Fruit fly (Drosophila melanogaster) whole organism, embryonic: ENCODE measurements around the gene Pif1A.

Experiments used
- Bgb ChIP-seq: fragments of 200-800 bp; sonication (Bioruptor generic); IDR thresholded peaks from 2 replicates; pipeline ENCODE4 v1.3.6; 2022; ENCODE audit warnings: missing biosample characterization, missing genetic modification characterization; ENCODE audit not compliant: partially characterized antibody
- CG10267 ChIP-seq: fragments of 200-800 bp; sonication (Bioruptor generic); optimal IDR thresholded peaks from 2 replicates; lab custom pipeline; 2018; ENCODE audit warnings: missing biosample characterization, mild to moderate bottlenecking, missing genetic modification characterization, moderate library complexity
- CG10321 ChIP-seq: fragments of 200-800 bp; sonication (Bioruptor generic); IDR thresholded peaks from 2 replicates; pipeline ENCODE4 v1.3.6; 2022; ENCODE audit warnings: missing biosample characterization, missing genetic modification characterization
- CG11504 ChIP-seq: fragments of 200-800 bp; sonication (Bioruptor generic); optimal IDR thresholded peaks from 3 replicates; lab custom pipeline; 2019; ENCODE audit warnings: missing biosample characterization, mild to moderate bottlenecking, missing genetic modification characterization, moderate library complexity
- CG13424 ChIP-seq: fragments of 200-800 bp; sonication (Bioruptor generic); optimal IDR thresholded peaks from 2 replicates; lab custom pipeline; 2019; ENCODE audit warnings: missing biosample characterization, mild to moderate bottlenecking, missing genetic modification characterization, moderate library complexity
- CG14710 ChIP-seq: fragments of 200-800 bp; sonication (Bioruptor generic); optimal IDR thresholded peaks from 3 replicates; lab custom pipeline; 2019; ENCODE audit warnings: missing biosample characterization, mild to moderate bottlenecking, missing genetic modification characterization, moderate library complexity
- CG15514 ChIP-seq: fragments of 200-800 bp; sonication (Bioruptor generic); optimal IDR thresholded peaks from 3 replicates; lab custom pipeline; 2017; ENCODE audit warnings: missing biosample characterization, missing genetic modification characterization, mild to moderate bottlenecking, moderate library complexity, missing genetic modification reagents
- CG1602 ChIP-seq: fragments of 200-800 bp; sonication (Bioruptor generic); optimal IDR thresholded peaks from 3 replicates; lab custom pipeline; 2016; ENCODE audit warnings: missing biosample characterization, missing genetic modification characterization
- CG18619 ChIP-seq: fragments of 200-800 bp; sonication (Bioruptor generic); optimal IDR thresholded peaks from 3 replicates; lab custom pipeline; 2017; ENCODE audit warnings: missing biosample characterization, mild to moderate bottlenecking, missing genetic modification characterization
- CG18764 ChIP-seq: fragments of 200-800 bp; sonication (Bioruptor generic); optimal IDR thresholded peaks from 3 replicates; lab custom pipeline; 2016; ENCODE audit warnings: missing biosample characterization, missing genetic modification characterization
- CG2120 ChIP-seq: fragments of 200-800 bp; sonication (Bioruptor generic); optimal IDR thresholded peaks from 3 replicates; lab custom pipeline; 2016; ENCODE audit warnings: missing biosample characterization, missing genetic modification characterization
- CG4360 ChIP-seq: fragments of 200-800 bp; sonication (Bioruptor generic); IDR thresholded peaks from 2 replicates; pipeline ENCODE4 v1.3.6; 2022; ENCODE audit warnings: missing biosample characterization, missing genetic modification characterization
- CG43689 ChIP-seq: fragments of 200-800 bp; sonication (Bioruptor generic); IDR thresholded peaks from 2 replicates; pipeline ENCODE4 v1.3.6; 2022; ENCODE audit warnings: missing biosample characterization, missing genetic modification characterization
- CG6272 ChIP-seq: fragments of 200-800 bp; sonication (Bioruptor generic); IDR thresholded peaks from 2 replicates; pipeline ENCODE4 v1.3.6; 2022; ENCODE audit warnings: missing biosample characterization, missing genetic modification characterization
- CG6654 ChIP-seq: fragments of 200-800 bp; sonication (Bioruptor generic); optimal IDR thresholded peaks from 2 replicates; lab custom pipeline; 2017; ENCODE audit warnings: missing biosample characterization, mild to moderate bottlenecking, missing genetic modification characterization
- CG6689 ChIP-seq: fragments of 200-800 bp; sonication (Bioruptor generic); IDR thresholded peaks from 2 replicates; pipeline ENCODE4 v1.3.6; 2022; ENCODE audit warnings: missing biosample characterization, missing genetic modification characterization
- CG6791 ChIP-seq: fragments of 200-800 bp; sonication (Bioruptor generic); IDR thresholded peaks from 3 replicates; pipeline ENCODE4 v1.3.6; 2022; ENCODE audit warnings: missing biosample characterization, missing genetic modification characterization; ENCODE audit not compliant: partially characterized antibody
- CG7556 ChIP-seq: fragments of 200-800 bp; sonication (Bioruptor generic); optimal IDR thresholded peaks from 2 replicates; lab custom pipeline; 2017; ENCODE audit warnings: missing biosample characterization, mild to moderate bottlenecking, missing genetic modification characterization
- CG7786 ChIP-seq: fragments of 200-800 bp; sonication (Bioruptor generic); optimal IDR thresholded peaks from 2 replicates; lab custom pipeline; 2016; ENCODE audit warnings: missing biosample characterization, missing genetic modification characterization
- CG9932 ChIP-seq: fragments of 200-800 bp; sonication (Bioruptor generic); IDR thresholded peaks from 2 replicates; pipeline ENCODE4 v1.3.6; 2022; ENCODE audit warnings: missing biosample characterization, missing genetic modification characterization
- D19B ChIP-seq: fragments of 200-800 bp; sonication (Bioruptor generic); optimal IDR thresholded peaks from 2 replicates; lab custom pipeline; 2017; ENCODE audit warnings: missing biosample characterization, mild to moderate bottlenecking, missing genetic modification characterization
- Deaf1 ChIP-seq: fragments of 200-800 bp; optimal IDR thresholded peaks from 3 replicates; lab custom pipeline; 2019; ENCODE audit warnings: missing biosample characterization, mild to moderate bottlenecking, missing genetic modification characterization, moderate library complexity
- Ets97D ChIP-seq: fragments of 200-800 bp; sonication (Bioruptor generic); optimal IDR thresholded peaks from 3 replicates; lab custom pipeline; 2016; ENCODE audit warnings: missing biosample characterization, missing genetic modification characterization
- Gug ChIP-seq: fragments of 200-800 bp; sonication (Bioruptor generic); IDR thresholded peaks from 4 replicates; pipeline ENCODE4 v1.3.6; 2022; ENCODE audit warnings: missing biosample characterization, missing genetic modification characterization
- Hr51 ChIP-seq, 2 experiments: fragments of 200-800 bp; sonication (Bioruptor generic); optimal IDR thresholded peaks; 2 replicates in 1 of 2; 3 replicates in 1 of 2; lab custom pipeline; 2016 to 2018; ENCODE audit warnings: missing biosample characterization in 2 of 2, missing genetic modification characterization in 2 of 2, mild to moderate bottlenecking in 1 of 2, moderate library complexity in 1 of 2
- Hsf ChIP-seq: fragments of 200-800 bp; sonication (Bioruptor generic); optimal IDR thresholded peaks from 3 replicates; lab custom pipeline; 2016; ENCODE audit warnings: missing biosample characterization, missing genetic modification characterization
- Mes4 ChIP-seq: fragments of 200-800 bp; sonication (Bioruptor generic); optimal IDR thresholded peaks from 2 replicates; lab custom pipeline; 2016; ENCODE audit warnings: missing biosample characterization, missing genetic modification characterization
- Myb ChIP-seq: fragments of 200-800 bp; sonication (Bioruptor generic); optimal IDR thresholded peaks from 2 replicates; lab custom pipeline; 2016; ENCODE audit warnings: missing biosample characterization, missing genetic modification characterization
- NK7.1 ChIP-seq: fragments of 200-800 bp; sonication (Bioruptor generic); optimal IDR thresholded peaks from 3 replicates; lab custom pipeline; 2016; ENCODE audit warnings: missing biosample characterization, missing genetic modification characterization
- Optix ChIP-seq: fragments of 200-800 bp; sonication (Bioruptor generic); IDR thresholded peaks from 3 replicates; pipeline ENCODE4 v1.3.6; 2022; ENCODE audit warnings: missing biosample characterization, missing genetic modification characterization
- Rx ChIP-seq: fragments of 200-800 bp; sonication (Bioruptor generic); IDR thresholded peaks from 2 replicates; pipeline ENCODE4 v1.3.6; 2022; ENCODE audit warnings: missing biosample characterization, missing genetic modification characterization
- Scr ChIP-seq: fragments of 200-800 bp; sonication (Bioruptor generic); IDR thresholded peaks from 2 replicates; pipeline ENCODE4 v1.3.6; 2022; ENCODE audit warnings: missing biosample characterization, missing genetic modification characterization; ENCODE audit not compliant: partially characterized antibody
- Ssrp ChIP-seq: fragments of 200-800 bp; sonication (Bioruptor generic); optimal IDR thresholded peaks from 2 replicates; lab custom pipeline; 2018; ENCODE audit warnings: missing biosample characterization, mild to moderate bottlenecking, missing genetic modification characterization, moderate library complexity
- TFAM ChIP-seq: fragments of 200-800 bp; sonication (Bioruptor generic); optimal IDR thresholded peaks from 2 replicates; lab custom pipeline; 2017; ENCODE audit warnings: missing biosample characterization, missing genetic modification characterization, inconsistent platforms
- Xbp1 ChIP-seq: fragments of 200-800 bp; sonication (Bioruptor generic); optimal IDR thresholded peaks from 3 replicates; lab custom pipeline; 2016; ENCODE audit warnings: missing biosample characterization, mild to moderate bottlenecking, missing genetic modification characterization
- ac ChIP-seq: fragments of 200-800 bp; sonication (Bioruptor generic); optimal IDR thresholded peaks from 3 replicates; lab custom pipeline; 2017; ENCODE audit warnings: missing biosample characterization, mild to moderate bottlenecking, missing genetic modification characterization
- aop ChIP-seq: fragments of 200-800 bp; sonication (Bioruptor generic); IDR thresholded peaks from 2 replicates; pipeline ENCODE4 v1.3.6; 2022; ENCODE audit warnings: missing biosample characterization, missing genetic modification characterization
- chn ChIP-seq: fragments of 200-800 bp; sonication (Bioruptor generic); optimal IDR thresholded peaks from 2 replicates; lab custom pipeline; 2016; ENCODE audit warnings: missing biosample characterization, missing genetic modification characterization
- dan ChIP-seq: fragments of 200-800 bp; sonication (Bioruptor generic); IDR thresholded peaks from 2 replicates; pipeline ENCODE4 v1.3.6; 2022; ENCODE audit warnings: missing biosample characterization, missing genetic modification characterization
- dati ChIP-seq: fragments of 200-800 bp; sonication (Bioruptor generic); IDR thresholded peaks from 2 replicates; pipeline ENCODE4 v1.3.6; 2022; ENCODE audit warnings: missing biosample characterization, missing genetic modification characterization
- eyg ChIP-seq: fragments of 200-800 bp; sonication (Bioruptor generic); optimal IDR thresholded peaks from 3 replicates; lab custom pipeline; 2016; ENCODE audit warnings: missing biosample characterization, missing genetic modification characterization
- fu2 ChIP-seq: fragments of 200-800 bp; sonication (Bioruptor generic); optimal IDR thresholded peaks from 2 replicates; lab custom pipeline; 2016; ENCODE audit warnings: missing biosample characterization, missing genetic modification characterization
- gt ChIP-seq: fragments of 200-800 bp; sonication (Bioruptor generic); IDR thresholded peaks from 2 replicates; pipeline ENCODE4 v1.3.6; 2022; ENCODE audit warnings: missing biosample characterization, missing genetic modification characterization
- her ChIP-seq: fragments of 200-800 bp; sonication (Bioruptor generic); optimal IDR thresholded peaks from 2 replicates; lab custom pipeline; 2016; ENCODE audit warnings: missing biosample characterization, missing genetic modification characterization
- kah ChIP-seq: fragments of 200-800 bp; sonication (Bioruptor generic); optimal IDR thresholded peaks from 2 replicates; lab custom pipeline; 2018; ENCODE audit warnings: missing biosample characterization, mild to moderate bottlenecking, missing genetic modification characterization
- peb ChIP-seq: fragments of 200-800 bp; sonication (Bioruptor generic); IDR thresholded peaks from 2 replicates; pipeline ENCODE4 v1.3.6; 2022; ENCODE audit warnings: missing biosample characterization, missing genetic modification characterization
- rib ChIP-seq: fragments of 200-800 bp; sonication (Bioruptor generic); IDR thresholded peaks from 2 replicates; pipeline ENCODE4 v1.3.6; 2022; ENCODE audit warnings: missing biosample characterization, missing genetic modification characterization
- tgo ChIP-seq: fragments of 200-800 bp; sonication (Bioruptor generic); IDR thresholded peaks from 3 replicates; pipeline ENCODE4 v1.3.6; 2022; ENCODE audit warnings: missing biosample characterization, missing genetic modification characterization
- tna ChIP-seq: fragments of 200-800 bp; sonication (Bioruptor generic); IDR thresholded peaks from 2 replicates; pipeline ENCODE4 v1.3.6; 2022; ENCODE audit warnings: missing biosample characterization, missing genetic modification characterization; ENCODE audit not compliant: partially characterized antibody
- twi ChIP-seq: fragments of 200-800 bp; optimal IDR thresholded peaks from 2 replicates; lab custom pipeline; 2019; ENCODE audit warnings: missing biosample characterization, mild to moderate bottlenecking, missing genetic modification characterization, moderate library complexity
- unc-4 ChIP-seq: fragments of 200-800 bp; sonication (Bioruptor generic); IDR thresholded peaks from 2 replicates; pipeline ENCODE4 v1.3.6; 2022; ENCODE audit warnings: missing biosample characterization, missing genetic modification characterization; ENCODE audit not compliant: partially characterized antibody
- yki ChIP-seq: fragments of >200 bp; optimal IDR thresholded peaks from 3 replicates; lab custom pipeline; 2018

The Pif1A gene

dm6 chr3R:8808518-8808921 lies 7.5 kb upstream of the Pif1A start (continued):
- no peak for TF ChIP-seq CG43689 (GFP tag; lab: Robert Waterston, UW)
- TF ChIP-seq CG4360 (GFP tag; lab: Robert Waterston, UW), result peak; percentile 25; the same call in 1 of the 2 replicates
- peak; percentile 87 for TF ChIP-seq CG1602 (GFP tag; lab: Kevin White, UChicago)
- peak; percentile 76 for TF ChIP-seq twi (tag; lab: Kevin White, UChicago)
- TF ChIP-seq CG7786, result peak; percentile 45
- no peak for TF ChIP-seq kah (GFP tag; lab: Kevin White, UChicago)
- TF ChIP-seq dan (GFP tag; lab: Robert Waterston, UW), result no peak; the same call in 1 of the 2 replicates
- no peak for TF ChIP-seq Optix
- TF ChIP-seq Deaf1, result peak; percentile 11
- peak; percentile 67 for TF ChIP-seq Hsf (GFP tag; lab: Kevin White, UChicago)
- TF ChIP-seq unc-4 (GFP tag; lab: Robert Waterston, UW), result no peak
- peak; percentile 95 for TF ChIP-seq CG14710 (tag; lab: Kevin White, UChicago)
- TF ChIP-seq CG10267 (tag; lab: Kevin White, UChicago), result peak; percentile 89
- peak; percentile 63 for TF ChIP-seq CG18619 (GFP tag; lab: Kevin White, UChicago)
- peak in 1 of 2 experiments; percentile 55 for TF ChIP-seq Hr51 (GFP tag; optimal IDR thresholded peaks at IDR 0.05; lab: Kevin White, UChicago)
- peak; percentile 27; the same call in 1 of the 2 replicates for TF ChIP-seq CG6272
- TF ChIP-seq fu2, result no peak
- TF ChIP-seq Xbp1 (GFP tag; lab: Kevin White, UChicago), result peak; percentile 71
- no peak for TF ChIP-seq yki
- peak; percentile 77 for TF ChIP-seq CG13424 (tag; lab: Kevin White, UChicago)
- TF ChIP-seq CG6791 (GFP tag; lab: Robert Waterston, UW), result no peak
- peak; percentile 1 for TF ChIP-seq TFAM (GFP tag; lab: Kevin White, UChicago)
- TF ChIP-seq tgo (GFP tag; lab: Robert Waterston, UW), result peak; percentile 35; the same call in 2 of the 3 replicates
- TF ChIP-seq CG10321 (GFP tag; lab: Robert Waterston, UW), result no peak
- peak; percentile 49 for TF ChIP-seq Mes4 (GFP tag; lab: Kevin White, UChicago)
- no peak for TF ChIP-seq her (GFP tag; lab: Kevin White, UChicago)
- TF ChIP-seq CG2120 (GFP tag; lab: Kevin White, UChicago), result peak; percentile 45
- peak; percentile 78 for TF ChIP-seq Ssrp
- no peak for TF ChIP-seq dati (GFP tag; lab: Robert Waterston, UW)
- TF ChIP-seq Gug (GFP tag; lab: Robert Waterston, UW), result no peak
- no peak for TF ChIP-seq gt (GFP tag; lab: Robert Waterston, UW)
- no peak for TF ChIP-seq Ets97D
- TF ChIP-seq NK7.1 (GFP tag; lab: Kevin White, UChicago), result peak; percentile 46
- no peak for TF ChIP-seq D19B (GFP tag; lab: Kevin White, UChicago)
- TF ChIP-seq tna (GFP tag; lab: Robert Waterston, UW), result no peak
- TF ChIP-seq eyg (GFP tag; lab: Kevin White, UChicago), result no peak
- TF ChIP-seq CG6654 (GFP tag; lab: Kevin White, UChicago), result peak; percentile 22
- TF ChIP-seq Rx, result no peak
- TF ChIP-seq CG18764 (GFP tag; lab: Kevin White, UChicago), result peak; percentile 68
- TF ChIP-seq Scr (GFP tag; lab: Robert Waterston, UW), result no peak
- no peak for TF ChIP-seq CG15514 (GFP tag; lab: Kevin White, UChicago)
- TF ChIP-seq CG7556 (GFP tag; lab: Kevin White, UChicago), result peak; percentile 86
- no peak for TF ChIP-seq aop (GFP tag; lab: Robert Waterston, UW)
- peak; percentile 76 for TF ChIP-seq CG11504 (tag; lab: Kevin White, UChicago)
- peak; percentile 2 for TF ChIP-seq Myb (GFP tag; lab: Kevin White, UChicago)
- no peak for TF ChIP-seq chn (GFP tag; lab: Kevin White, UChicago)
- no peak for TF ChIP-seq CG9932 (GFP tag; lab: Robert Waterston, UW)
- TF ChIP-seq rib (GFP tag; lab: Robert Waterston, UW), result no peak
- no peak for TF ChIP-seq Bgb (GFP tag; lab: Robert Waterston, UW)
- peak; percentile 76 for TF ChIP-seq CG6689
- peak; percentile 92 for TF ChIP-seq ac (GFP tag; lab: Kevin White, UChicago)
- TF ChIP-seq peb (GFP tag; lab: Robert Waterston, UW), result peak; percentile 47; the same call in 1 of the 2 replicates
